Worm (Caenorhabditis elegans): ENCODE data around the gene BE10.3.

DNA sequence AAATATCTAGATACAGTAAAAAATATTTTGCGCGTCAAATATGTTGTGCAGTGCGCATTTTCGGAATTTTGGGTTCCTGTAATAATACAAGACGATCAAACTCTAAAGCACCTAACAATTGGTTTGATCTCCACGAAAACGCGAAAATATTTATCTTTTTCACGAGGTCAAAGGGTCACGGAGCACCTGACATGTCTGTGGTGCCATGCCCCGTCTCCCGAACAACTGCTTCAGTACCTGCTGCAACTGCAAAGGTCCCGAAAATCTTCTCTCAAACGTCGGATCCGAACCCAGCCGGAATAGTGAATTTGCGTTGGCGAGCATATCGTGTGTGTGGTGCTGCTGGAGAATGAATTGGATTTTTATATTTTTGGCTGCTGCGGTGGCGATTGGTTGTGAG is 12.1 kb downstream of the BE10.3 start, which contains the start of the genes Y37D8A.2 and Y37D8A.25:
- TF ChIP-seq tbx-37 (GFP tag; conservative IDR thresholded peaks at IDR 0.05) = no peak
- no peak for TF ChIP-seq F13C5.2 (tag; optimal IDR thresholded peaks at IDR 0.05)
- no peak for TF ChIP-seq tra-4 (tag; optimal IDR thresholded peaks at IDR 0.05)
- TF ChIP-seq ama-1 (optimal IDR thresholded peaks at IDR 0.05) = no peak
- TF ChIP-seq ceh-13 (GFP tag; optimal IDR thresholded peaks at IDR 0.05) = no peak
- TF ChIP-seq scrt-1 (GFP tag; IDR thresholded peaks at IDR 0.05) = no peak
- TF ChIP-seq sea-1 (GFP tag; conservative IDR thresholded peaks at IDR 0.05) = no peak
- no peak for TF ChIP-seq pes-1 (GFP tag; IDR thresholded peaks at IDR 0.05)
- no peak for TF ChIP-seq hmg-4 (GFP tag; optimal IDR thresholded peaks at IDR 0.05)
- TF ChIP-seq ceh-36 (tag; optimal IDR thresholded peaks at IDR 0.05) = no peak
- TF ChIP-seq hnd-1 (tag; optimal IDR thresholded peaks at IDR 0.05) = no peak
- no peak for TF ChIP-seq ets-7 (tag; optimal IDR thresholded peaks at IDR 0.05)
- TF ChIP-seq aly-1 (tag; optimal IDR thresholded peaks at IDR 0.05) = no peak
- no peak for TF ChIP-seq flt-1 (GFP tag; IDR thresholded peaks at IDR 0.05)
